Worm (Caenorhabditis elegans): ENCODE data around the gene npr-10.

DNA sequence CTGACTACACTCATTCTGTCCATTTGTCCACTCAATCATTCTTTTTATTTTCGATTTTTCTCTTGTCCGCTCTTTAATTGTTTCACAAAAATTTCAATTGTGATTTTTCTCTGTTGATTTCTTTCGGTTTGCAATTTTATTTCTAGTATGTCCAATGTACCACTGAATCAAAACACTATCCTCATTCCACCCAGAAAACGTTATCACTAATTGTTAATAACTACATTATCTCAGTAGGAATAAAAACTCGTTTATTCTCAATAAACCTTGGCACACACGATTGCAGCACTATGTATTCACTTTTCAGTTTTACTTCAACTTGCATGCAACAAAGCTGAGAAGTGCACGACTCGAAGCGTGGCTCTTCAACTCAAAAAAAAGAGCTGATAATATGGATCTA is 18.9 kb upstream of the npr-10 start, which contains the start of gene K03A11.1:
- TF ChIP-seq rec-8 (tag; optimal IDR thresholded peaks at IDR 0.05) (no peak), snpc-4 (GFP tag; optimal IDR thresholded peaks at IDR 0.05) (no peak), snpc-4 (tag; optimal IDR thresholded peaks at IDR 0.05) (no peak), ztf-22 (GFP tag; optimal IDR thresholded peaks at IDR 0.05) (no peak), tbx-9 (tag; optimal IDR thresholded peaks at IDR 0.05; ENCODE audit: borderline replicate concordance) (no peak), ceh-27 (GFP tag; optimal IDR thresholded peaks at IDR 0.05) (no peak), F57C9.4 (tag; optimal IDR thresholded peaks at IDR 0.05) (no peak), sea-2 (GFP tag; IDR thresholded peaks at IDR 0.05) (no peak), efl-1 (GFP tag; optimal IDR thresholded peaks at IDR 0.05) (no peak), C17E4.6 (GFP tag; IDR thresholded peaks at IDR 0.05) (no peak)
